Worm (Caenorhabditis elegans): Measurements from ENCODE around the gene svh-11.

DNA sequence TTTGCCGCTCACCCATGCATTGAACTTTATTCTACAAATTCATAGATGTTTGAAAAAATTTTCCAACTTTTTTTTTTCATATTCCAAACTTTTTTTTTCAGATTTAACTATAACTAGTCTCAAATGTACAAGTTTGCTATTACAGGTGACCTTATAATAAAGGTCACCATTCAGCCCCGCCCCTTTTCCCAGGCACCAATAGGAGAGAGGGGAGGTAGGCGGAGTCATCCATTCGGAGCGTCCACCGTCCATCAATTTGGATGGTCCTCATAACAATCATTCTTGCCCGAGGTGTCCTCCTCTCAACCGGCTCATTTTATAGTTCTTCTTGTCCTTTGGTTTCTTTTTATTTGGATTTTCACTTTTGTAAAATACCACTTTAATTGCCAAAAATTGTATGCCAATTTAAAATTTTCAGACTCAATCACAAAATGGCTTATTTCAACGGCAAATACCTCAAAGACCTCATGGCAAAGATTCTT lies 19.0 kb upstream of the svh-11 start, which contains the start of gene Y5H2B.3:
- TF ChIP-seq flt-1 (GFP tag; IDR thresholded peaks at IDR 0.05): no peak
- TF ChIP-seq ref-1 (GFP tag; conservative IDR thresholded peaks at IDR 0.05): no peak

Measured in whole organism, midembryonic.